Worm (Caenorhabditis elegans) whole organism, L2 larva: ENCODE measurements around the gene tatn-1.
A peak's percentile ranks its signal among the peaks of the same experiment; 100 is the strongest.

Experiments used
- C34F6.9 ChIP-seq: fragments of 150-350 bp; optimal IDR thresholded peaks from 2 replicates; lab custom pipeline; 2014; ENCODE audit warnings: missing biosample characterization, missing genetic modification characterization
- R02D3.7 ChIP-seq: fragments of 150-350 bp; optimal IDR thresholded peaks from 2 replicates; lab custom pipeline; 2014; ENCODE audit warnings: missing biosample characterization, missing genetic modification characterization
- Y55F3AM.14 ChIP-seq: fragments of 200-800 bp; sonication (Bioruptor generic); optimal IDR thresholded peaks from 2 replicates; lab custom pipeline; 2018; ENCODE audit warnings: mild to moderate bottlenecking, missing genetic modification characterization, missing compliant biosample characterization
- ZK546.5 ChIP-seq: sonication (generic microtip); optimal IDR thresholded peaks from 2 replicates; lab custom pipeline; 2017; ENCODE audit warnings: missing biosample characterization, missing genetic modification characterization
- alr-1 ChIP-seq: fragments of 150-350 bp; optimal IDR thresholded peaks from 2 replicates; lab custom pipeline; 2014; ENCODE audit warnings: missing biosample characterization, missing genetic modification characterization
- aly-2 ChIP-seq: fragments of 150-350 bp; optimal IDR thresholded peaks from 2 replicates; lab custom pipeline; 2014; ENCODE audit warnings: missing biosample characterization, missing genetic modification characterization
- ama-1 ChIP-seq: fragments of 150-350 bp; optimal IDR thresholded peaks from 2 replicates; lab custom pipeline; 2018; ENCODE audit warnings: inconsistent platforms
- blmp-1 ChIP-seq: sonication (generic microtip); optimal IDR thresholded peaks from 2 replicates; lab custom pipeline; 2017; ENCODE audit warnings: missing genetic modification characterization, mild to moderate bottlenecking, missing compliant biosample characterization, antibody characterized with exemption, moderate library complexity; ENCODE audit not compliant: insufficient read depth
- ceh-16 ChIP-seq: fragments of 150-350 bp; optimal IDR thresholded peaks from 2 replicates; lab custom pipeline; 2014; ENCODE audit warnings: missing biosample characterization, missing genetic modification characterization
- ceh-82 ChIP-seq: fragments of 150-350 bp; optimal IDR thresholded peaks from 2 replicates; lab custom pipeline; 2014; ENCODE audit warnings: missing biosample characterization, missing genetic modification characterization
- crh-2 ChIP-seq: sonication (generic microtip); optimal IDR thresholded peaks from 2 replicates; lab custom pipeline; 2017; ENCODE audit warnings: missing biosample characterization, missing genetic modification characterization
- dmd-4 ChIP-seq: sonication (generic microtip); optimal IDR thresholded peaks from 2 replicates; lab custom pipeline; 2017; ENCODE audit warnings: missing biosample characterization, missing genetic modification characterization
- egl-27 ChIP-seq: sonication (generic microtip); optimal IDR thresholded peaks from 3 replicates; lab custom pipeline; 2017; ENCODE audit warnings: missing biosample characterization, missing genetic modification reagents, missing genetic modification characterization
- elt-1 ChIP-seq: fragments of 150-350 bp; optimal IDR thresholded peaks from 2 replicates; lab custom pipeline; 2014; ENCODE audit warnings: missing biosample characterization, missing genetic modification characterization
- elt-3 ChIP-seq: sonication (generic microtip); optimal IDR thresholded peaks from 2 replicates; lab custom pipeline; 2017; ENCODE audit warnings: missing biosample characterization, missing genetic modification characterization
- fos-1 ChIP-seq: fragments of 150-350 bp; optimal IDR thresholded peaks from 2 replicates; lab custom pipeline; 2014; ENCODE audit warnings: missing biosample characterization, missing genetic modification characterization
- gmeb-1 ChIP-seq: fragments of 150-350 bp; optimal IDR thresholded peaks from 2 replicates; lab custom pipeline; 2014; ENCODE audit warnings: missing biosample characterization, missing genetic modification characterization
- lin-11 ChIP-seq: fragments of 150-350 bp; sonication (generic microtip); optimal IDR thresholded peaks from 2 replicates; lab custom pipeline; 2014; ENCODE audit warnings: missing biosample characterization, missing genetic modification characterization, inconsistent platforms, mixed read lengths
- lin-13 ChIP-seq: fragments of 150-350 bp; optimal IDR thresholded peaks from 2 replicates; lab custom pipeline; 2014; ENCODE audit warnings: missing biosample characterization, missing genetic modification reagents, missing genetic modification characterization
- lin-39 ChIP-seq: fragments of 150-350 bp; optimal IDR thresholded peaks from 2 replicates; lab custom pipeline; 2014; ENCODE audit warnings: missing biosample characterization, missing genetic modification reagents, missing genetic modification characterization
- lsy-2 ChIP-seq, 2 experiments: fragments of 150-350 bp in 1 of 2; sonication (generic microtip) in 1 of 2; optimal IDR thresholded peaks; 2 replicates each; lab custom pipeline; 2014 to 2017; ENCODE audit warnings: missing biosample characterization in 2 of 2, missing genetic modification characterization in 2 of 2
- mab-5 ChIP-seq: fragments of 150-350 bp; optimal IDR thresholded peaks from 2 replicates; lab custom pipeline; 2014; ENCODE audit warnings: missing biosample characterization, missing genetic modification characterization
- mbf-1 ChIP-seq: sonication (generic microtip); optimal IDR thresholded peaks from 2 replicates; lab custom pipeline; 2017; ENCODE audit warnings: missing biosample characterization, missing genetic modification characterization
- mdl-1 ChIP-seq, 2 experiments: fragments of 150-350 bp in 1 of 2; sonication (generic microtip) in 1 of 2; optimal IDR thresholded peaks; 2 replicates each; lab custom pipeline; 2017; ENCODE audit warnings: missing biosample characterization in 2 of 2, missing genetic modification characterization in 2 of 2
- nhr-10 ChIP-seq: sonication (generic microtip); optimal IDR thresholded peaks from 2 replicates; lab custom pipeline; 2017; ENCODE audit warnings: missing biosample characterization, missing genetic modification characterization
- nhr-11 ChIP-seq: fragments of 150-350 bp; optimal IDR thresholded peaks from 2 replicates; lab custom pipeline; 2014; ENCODE audit warnings: missing biosample characterization, missing genetic modification characterization
- nhr-12 ChIP-seq: fragments of 150-350 bp; optimal IDR thresholded peaks from 2 replicates; lab custom pipeline; 2014; ENCODE audit warnings: missing biosample characterization, missing genetic modification characterization
- nhr-129 ChIP-seq: fragments of 150-350 bp; optimal IDR thresholded peaks from 2 replicates; lab custom pipeline; 2014; ENCODE audit warnings: missing biosample characterization, missing genetic modification characterization
- nhr-21 ChIP-seq: fragments of 150-350 bp; optimal IDR thresholded peaks from 2 replicates; lab custom pipeline; 2014; ENCODE audit warnings: missing biosample characterization, missing genetic modification characterization
- nhr-237 ChIP-seq: fragments of 150-350 bp; optimal IDR thresholded peaks from 2 replicates; lab custom pipeline; 2014; ENCODE audit warnings: missing biosample characterization, missing genetic modification characterization
- nhr-25 ChIP-seq: fragments of 150-350 bp; sonication (generic microtip); optimal IDR thresholded peaks from 3 replicates; lab custom pipeline; 2014; ENCODE audit warnings: missing biosample characterization, missing genetic modification characterization
- nhr-6 ChIP-seq: fragments of 150-350 bp; optimal IDR thresholded peaks from 2 replicates; lab custom pipeline; 2014; ENCODE audit warnings: missing biosample characterization, missing genetic modification characterization
- nhr-77 ChIP-seq: fragments of 150-350 bp; optimal IDR thresholded peaks from 2 replicates; lab custom pipeline; 2014; ENCODE audit warnings: missing biosample characterization, missing genetic modification characterization
- peb-1 ChIP-seq: fragments of 150-350 bp; optimal IDR thresholded peaks from 2 replicates; lab custom pipeline; 2014; ENCODE audit warnings: missing biosample characterization, missing genetic modification characterization
- sem-4 ChIP-seq: fragments of 150-350 bp; optimal IDR thresholded peaks from 2 replicates; lab custom pipeline; 2014; ENCODE audit warnings: missing biosample characterization, missing genetic modification reagents, missing genetic modification characterization
- skn-1 ChIP-seq: sonication (generic microtip); optimal IDR thresholded peaks from 2 replicates; lab custom pipeline; 2017; ENCODE audit warnings: missing biosample characterization, missing genetic modification characterization
- sma-3 ChIP-seq: sonication (generic microtip); optimal IDR thresholded peaks from 2 replicates; lab custom pipeline; 2016; ENCODE audit warnings: missing genetic modification reagents, missing genetic modification characterization, missing compliant biosample characterization
- sma-9 ChIP-seq, 2 experiments: fragments of 150-350 bp in 1 of 2; sonication (generic microtip) in 1 of 2; optimal IDR thresholded peaks; 2 replicates each; lab custom pipeline; 2014 to 2016; ENCODE audit warnings: missing genetic modification characterization in 2 of 2, mild to moderate bottlenecking in 1 of 2, missing biosample characterization in 1 of 2, missing compliant biosample characterization in 1 of 2, missing genetic modification reagents in 1 of 2, moderate library complexity in 1 of 2
- snpc-4 ChIP-seq: fragments of 150-350 bp; optimal IDR thresholded peaks from 2 replicates; lab custom pipeline; 2014; ENCODE audit warnings: missing biosample characterization, missing genetic modification characterization
- unc-55 ChIP-seq: fragments of 150-350 bp; sonication (generic microtip); optimal IDR thresholded peaks from 3 replicates; lab custom pipeline; 2014; ENCODE audit warnings: missing biosample characterization, missing genetic modification reagents, missing genetic modification characterization
- zag-1 ChIP-seq: fragments of 150-350 bp; optimal IDR thresholded peaks from 2 replicates; lab custom pipeline; 2014; ENCODE audit warnings: missing biosample characterization, missing genetic modification characterization
- ztf-1 ChIP-seq: fragments of 200-800 bp; sonication (Bioruptor generic); conservative IDR thresholded peaks from 2 replicates; pipeline ENCODE4 v1.3.6; 2022; ENCODE audit warnings: missing genetic modification characterization, missing compliant biosample characterization
- ztf-11 ChIP-seq: sonication (generic microtip); optimal IDR thresholded peaks from 2 replicates; lab custom pipeline; 2017; ENCODE audit warnings: missing biosample characterization, missing genetic modification characterization
- ztf-4 ChIP-seq: fragments of 150-350 bp; optimal IDR thresholded peaks from 2 replicates; lab custom pipeline; 2014; ENCODE audit warnings: missing biosample characterization, missing genetic modification characterization

Gene tatn-1

DNA sequence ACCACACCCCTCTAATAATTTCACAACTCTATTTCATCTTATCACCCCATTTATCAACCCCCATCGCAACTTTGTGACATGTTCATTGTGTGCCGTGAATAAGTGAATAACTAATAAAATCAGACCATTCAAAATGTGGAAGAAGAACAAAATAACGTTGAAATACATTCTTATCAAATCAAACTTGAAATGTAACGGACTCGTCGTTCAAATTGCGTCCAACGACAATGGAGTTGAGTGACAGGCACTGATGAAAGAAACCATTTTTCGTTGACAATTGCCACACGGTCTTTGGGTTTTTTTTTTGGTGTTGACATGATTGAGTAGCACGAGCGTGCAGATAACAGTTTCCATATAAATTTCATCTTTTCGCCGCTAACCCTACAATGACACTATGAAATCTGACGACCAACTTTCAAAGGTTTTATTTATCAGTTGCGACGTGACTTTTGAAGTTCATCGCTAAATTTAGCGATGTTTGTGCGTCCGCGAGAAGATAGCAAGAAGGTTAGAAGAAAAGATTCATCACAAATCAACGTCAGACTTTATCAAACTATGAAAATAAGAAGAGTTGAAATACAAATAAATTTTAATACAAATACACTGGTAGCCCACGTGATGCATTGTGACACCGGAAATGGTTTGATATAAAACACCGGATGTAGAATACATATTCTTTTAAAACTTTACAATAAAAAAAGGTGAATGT is 7.2 kb upstream of the tatn-1 start:
- TF ChIP-seq mab-5 (tag; lab: Kevin White, UChicago) = no peak
- TF ChIP-seq nhr-6 (tag; lab: Kevin White, UChicago) = no peak
- peak; percentile 42 for TF ChIP-seq nhr-21
- TF ChIP-seq lsy-2 (tag; optimal IDR thresholded peaks at IDR 0.05; lab: Kevin White, UChicago) = no peak
- no peak for TF ChIP-seq C34F6.9 (tag; lab: Kevin White, UChicago)
- no peak for TF ChIP-seq egl-27
- no peak for TF ChIP-seq lin-13 (GFP tag; lab: Kevin White, UChicago)
- peak; percentile 72 for TF ChIP-seq sma-9 (GFP tag; optimal IDR thresholded peaks at IDR 0.05; lab: Kevin White, UChicago)
- no peak for TF ChIP-seq sma-9 (tag; optimal IDR thresholded peaks at IDR 0.05; lab: Kevin White, UChicago)
- TF ChIP-seq nhr-11 (tag; lab: Kevin White, UChicago) = no peak
- TF ChIP-seq ceh-82 (tag; lab: Kevin White, UChicago) = no peak
- TF ChIP-seq nhr-77 = no peak
- no peak for TF ChIP-seq elt-1
- peak; percentile 89 for TF ChIP-seq fos-1
- TF ChIP-seq blmp-1 (tag; lab: Kevin White, UChicago) = no peak
- no peak for TF ChIP-seq aly-2
- TF ChIP-seq snpc-4 = no peak
- no peak for TF ChIP-seq nhr-237
- peak in 1 of 2 experiments; percentile 47 for TF ChIP-seq mdl-1 (tag; optimal IDR thresholded peaks at IDR 0.05; lab: Kevin White, UChicago)
- TF ChIP-seq sma-3 (GFP tag; lab: Kevin White, UChicago) = peak; percentile 57
- TF ChIP-seq ceh-16 = no peak
- no peak for TF ChIP-seq nhr-25 (tag; lab: Kevin White, UChicago)
- TF ChIP-seq zag-1 (tag; lab: Kevin White, UChicago) = no peak
- TF ChIP-seq ztf-4 (tag; lab: Kevin White, UChicago) = no peak
- TF ChIP-seq crh-2 (tag; lab: Kevin White, UChicago) = peak; percentile 40
- no peak for TF ChIP-seq unc-55 (GFP tag; lab: Kevin White, UChicago)
- TF ChIP-seq nhr-129 (tag; lab: Kevin White, UChicago) = peak; percentile 20
- TF ChIP-seq nhr-12 (tag; lab: Kevin White, UChicago) = no peak
- no peak for TF ChIP-seq dmd-4
- no peak for TF ChIP-seq gmeb-1 (tag; lab: Kevin White, UChicago)
- no peak for TF ChIP-seq ztf-11 (tag; lab: Kevin White, UChicago)
- TF ChIP-seq ZK546.5 (tag; lab: Kevin White, UChicago) = no peak
- TF ChIP-seq peb-1 (tag; lab: Kevin White, UChicago) = no peak
- no peak for TF ChIP-seq elt-3 (tag; lab: Kevin White, UChicago)
- TF ChIP-seq sem-4 (tag; lab: Kevin White, UChicago) = no peak
- TF ChIP-seq ama-1 (lab: Kevin White, UChicago) = no peak
- no peak for TF ChIP-seq mbf-1
- TF ChIP-seq skn-1 (tag; lab: Kevin White, UChicago) = no peak
- TF ChIP-seq alr-1 (tag; lab: Kevin White, UChicago) = no peak
- TF ChIP-seq ztf-1 (GFP tag; lab: Robert Waterston, UW) = no peak
- no peak for TF ChIP-seq Y55F3AM.14 (GFP tag; lab: Kevin White, UChicago)
- no peak for TF ChIP-seq lin-39 (tag; lab: Kevin White, UChicago)
- TF ChIP-seq R02D3.7 (tag; lab: Kevin White, UChicago) = no peak

DNA sequence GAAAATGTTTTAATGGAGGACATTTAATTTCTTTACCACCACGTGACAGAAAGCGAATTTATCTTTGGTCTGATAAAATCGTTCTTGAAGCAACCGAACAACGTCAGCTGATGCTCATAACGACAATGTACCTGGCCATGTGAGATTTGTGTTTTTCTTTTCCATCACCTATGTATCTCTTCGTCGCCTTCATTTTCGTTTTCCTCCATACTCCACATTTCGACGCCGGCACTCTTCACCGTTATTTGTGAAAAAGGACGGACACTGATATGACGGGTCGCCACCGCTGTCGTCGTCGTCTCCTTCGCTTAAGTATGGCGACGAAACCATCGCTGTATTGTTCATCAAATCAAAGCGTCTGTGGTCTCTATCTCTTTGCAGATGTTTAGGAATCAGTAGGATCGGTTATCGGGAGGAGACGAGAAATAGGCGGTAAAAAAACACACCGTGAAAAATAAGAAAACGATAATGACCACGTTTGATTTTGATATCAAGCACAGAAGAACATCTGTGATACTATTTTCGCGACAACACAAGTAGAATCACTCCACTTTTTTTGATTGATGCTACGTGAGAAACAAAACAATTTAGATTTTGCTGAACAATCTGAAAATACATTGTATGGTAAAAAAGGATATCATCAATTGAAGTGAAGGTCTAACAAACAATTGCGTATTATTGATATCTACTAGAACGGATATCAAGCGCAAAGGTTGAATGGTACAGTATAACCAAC is 3.8 kb upstream of the tatn-1 start:
- TF ChIP-seq nhr-6 (tag; lab: Kevin White, UChicago) (no peak), sma-3 (GFP tag; lab: Kevin White, UChicago) (peak; percentile 68), crh-2 (tag; lab: Kevin White, UChicago) (peak; percentile 10), ztf-4 (tag; lab: Kevin White, UChicago) (no peak), egl-27 (no peak), aly-2 (no peak), R02D3.7 (tag; lab: Kevin White, UChicago) (no peak), fos-1 (peak; percentile 12), gmeb-1 (tag; lab: Kevin White, UChicago) (peak; percentile 57), nhr-10 (tag; lab: Kevin White, UChicago) (no peak), sma-9 (GFP tag; optimal IDR thresholded peaks at IDR 0.05; lab: Kevin White, UChicago) (peak; percentile 86), sma-9 (tag; optimal IDR thresholded peaks at IDR 0.05; lab: Kevin White, UChicago) (no peak), mdl-1 (tag; optimal IDR thresholded peaks at IDR 0.05; lab: Kevin White, UChicago) (peak in 1 of 2 experiments; percentile 21), blmp-1 (tag; lab: Kevin White, UChicago) (peak; percentile 28), elt-3 (tag; lab: Kevin White, UChicago) (no peak), skn-1 (tag; lab: Kevin White, UChicago) (no peak), lin-11 (tag; lab: Kevin White, UChicago) (no peak), ZK546.5 (tag; lab: Kevin White, UChicago) (no peak), Y55F3AM.14 (GFP tag; lab: Kevin White, UChicago) (peak; percentile 11), nhr-25 (tag; lab: Kevin White, UChicago) (peak; percentile 1), nhr-129 (tag; lab: Kevin White, UChicago) (peak; percentile 60), lsy-2 (tag; optimal IDR thresholded peaks at IDR 0.05; lab: Kevin White, UChicago) (peak in 1 of 2 experiments; percentile 38), ztf-1 (GFP tag; lab: Robert Waterston, UW) (no peak), sem-4 (tag; lab: Kevin White, UChicago) (no peak), nhr-21 (peak; percentile 64), lin-13 (GFP tag; lab: Kevin White, UChicago) (no peak)
